Fruit fly (Drosophila melanogaster) S2 (cell line): ENCODE results near the gene Upf1.

Experiments
- CG8478 ChIP-seq: fragments of >200 bp; optimal IDR thresholded peaks from 2 replicates; lab custom pipeline; 2018
- CTCF ChIP-seq, 2 experiments: fragments of >200 bp; optimal IDR thresholded peaks; 2 replicates each; lab custom pipeline; 2018

DNA sequence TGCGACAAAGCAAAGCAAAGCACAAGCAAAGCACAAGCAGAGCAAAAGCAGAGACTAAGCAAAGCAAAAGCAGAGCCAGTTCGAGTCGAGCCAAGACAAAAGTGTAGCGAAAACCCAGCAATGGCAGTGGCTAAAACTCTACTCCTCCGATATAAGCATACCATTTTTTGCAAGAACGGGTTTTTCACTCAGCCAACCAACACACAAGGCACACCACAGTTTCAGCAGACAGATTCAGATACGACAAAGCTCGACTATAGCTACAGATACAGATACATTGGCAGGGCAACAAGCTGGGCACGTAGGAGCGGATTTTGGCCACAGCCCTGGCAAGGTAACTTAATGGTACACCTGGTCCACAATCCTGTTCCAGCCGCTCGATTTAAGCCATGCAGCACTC lies 8.4 kb upstream of the Upf1 start:
- no peak for TF ChIP-seq CG8478
- TF ChIP-seq CTCF (optimal IDR thresholded peaks at IDR 0.05; lab: Kevin White, UChicago): no peak
